Fruit fly (Drosophila melanogaster): ENCODE measurements around the gene CG44362.

The CG44362 gene

dm6 chr3L:11369778-11370684, 27.3 kb upstream of the CG44362 start (continued):
- TF ChIP-seq pdm3 (GFP tag; optimal IDR thresholded peaks at IDR 0.05): peak; percentile 76
- peak; percentile 64 for TF ChIP-seq CG7368 (GFP tag; optimal IDR thresholded peaks at IDR 0.05)
- TF ChIP-seq Hr4 (GFP tag; optimal IDR thresholded peaks at IDR 0.05): peak; percentile 63
- peak; percentile 27 for TF ChIP-seq CG31627 (GFP tag; optimal IDR thresholded peaks at IDR 0.05)
- TF ChIP-seq vri (GFP tag; optimal IDR thresholded peaks at IDR 0.05): peak; percentile 38
- peak; percentile 61 for TF ChIP-seq CG8319 (GFP tag; optimal IDR thresholded peaks at IDR 0.05)
- peak; percentile 91 for TF ChIP-seq CG3032 (tag; optimal IDR thresholded peaks at IDR 0.05)
- TF ChIP-seq fkh (GFP tag; optimal IDR thresholded peaks at IDR 0.05): no peak
- TF ChIP-seq eg (GFP tag; IDR thresholded peaks at IDR 0.05): peak; percentile 76
- peak; percentile 64 for TF ChIP-seq Blimp-1 (GFP tag; optimal IDR thresholded peaks at IDR 0.05)
- TF ChIP-seq CG9139 (GFP tag; optimal IDR thresholded peaks at IDR 0.05): peak; percentile 28
- peak; percentile 81 for TF ChIP-seq CG15336 (GFP tag; IDR thresholded peaks at IDR 0.05)
- peak; percentile 57 for TF ChIP-seq lz (GFP tag; optimal IDR thresholded peaks at IDR 0.05)
- TF ChIP-seq achi (GFP tag; optimal IDR thresholded peaks at IDR 0.05): peak; percentile 75
- peak; percentile 84 for TF ChIP-seq CG8119 (GFP tag; IDR thresholded peaks at IDR 0.05)
- TF ChIP-seq fd59A (GFP tag; optimal IDR thresholded peaks at IDR 0.05): peak; percentile 81
- peak; percentile 70 for TF ChIP-seq CG34406 (GFP tag; optimal IDR thresholded peaks at IDR 0.05)
- TF ChIP-seq spab (GFP tag; optimal IDR thresholded peaks at IDR 0.05): peak; percentile 88
- TF ChIP-seq CG4318 (GFP tag; optimal IDR thresholded peaks at IDR 0.05): peak; percentile 35
- TF ChIP-seq Eip75B (GFP tag; optimal IDR thresholded peaks at IDR 0.05): peak; percentile 65
- TF ChIP-seq CG10669 (GFP tag; optimal IDR thresholded peaks at IDR 0.05): peak; percentile 88
- peak; percentile 66 for TF ChIP-seq Sox14 (GFP tag; optimal IDR thresholded peaks at IDR 0.05)
- peak; percentile 16 for TF ChIP-seq Hr39 (GFP tag; optimal IDR thresholded peaks at IDR 0.05)
- peak; percentile 91 for TF ChIP-seq Ets96B (tag; optimal IDR thresholded peaks at IDR 0.05)
- peak; percentile 47 for TF ChIP-seq Sox102F (GFP tag; optimal IDR thresholded peaks at IDR 0.05)
- peak; percentile 72 for TF ChIP-seq topi (GFP tag; optimal IDR thresholded peaks at IDR 0.05)
- TF ChIP-seq CG16779 (tag; optimal IDR thresholded peaks at IDR 0.05): peak; percentile 55
- TF ChIP-seq cyc (GFP tag; optimal IDR thresholded peaks at IDR 0.05): peak; percentile 67
- TF ChIP-seq CG32006 (GFP tag; optimal IDR thresholded peaks at IDR 0.05): peak; percentile 78
- TF ChIP-seq CG8632 (GFP tag; optimal IDR thresholded peaks at IDR 0.05): peak; percentile 78
- TF ChIP-seq CG11294 (GFP tag; IDR thresholded peaks at IDR 0.05): peak; percentile 63; the same call in 1 of the 2 replicates
- TF ChIP-seq Ets21C (GFP tag; optimal IDR thresholded peaks at IDR 0.05): peak; percentile 29
- peak; percentile 94 for TF ChIP-seq Eip78C (GFP tag)
- TF ChIP-seq OdsH (GFP tag; optimal IDR thresholded peaks at IDR 0.05): peak; percentile 70
- peak; percentile 74 for TF ChIP-seq acj6 (GFP tag; optimal IDR thresholded peaks at IDR 0.05)
- peak; percentile 64 for TF ChIP-seq CG1621 (tag; optimal IDR thresholded peaks at IDR 0.05)
- peak; percentile 70 for TF ChIP-seq Lpt (GFP tag; optimal IDR thresholded peaks at IDR 0.05)
- TF ChIP-seq CG6854 (GFP tag; optimal IDR thresholded peaks at IDR 0.05): peak; percentile 46
- TF ChIP-seq CG10631 (GFP tag; optimal IDR thresholded peaks at IDR 0.05): peak; percentile 84

dm6 chr3L:11371342-11371741, 26.0 kb upstream of the CG44362 start:
- TF ChIP-seq Eip78C (GFP tag): peak; percentile 49
- TF ChIP-seq CG6276 (GFP tag; optimal IDR thresholded peaks at IDR 0.05): no peak
- TF ChIP-seq Gug (GFP tag; IDR thresholded peaks at IDR 0.05): no peak
- TF ChIP-seq fd59A (GFP tag; optimal IDR thresholded peaks at IDR 0.05): no peak
- no peak for TF ChIP-seq CG7368 (GFP tag; optimal IDR thresholded peaks at IDR 0.05)
- TF ChIP-seq eg (GFP tag; IDR thresholded peaks at IDR 0.05): no peak
- peak; percentile 34 to 99 for TF ChIP-seq ss (GFP tag; optimal IDR thresholded peaks at IDR 0.05)
- TF ChIP-seq Hr4 (GFP tag; optimal IDR thresholded peaks at IDR 0.05): no peak
- peak; percentile 21 for TF ChIP-seq CG1621 (tag; optimal IDR thresholded peaks at IDR 0.05)
- TF ChIP-seq CG3032 (tag; optimal IDR thresholded peaks at IDR 0.05): no peak
- no peak for TF ChIP-seq Lpt (GFP tag; optimal IDR thresholded peaks at IDR 0.05)
- no peak for TF ChIP-seq Eip75B (GFP tag; optimal IDR thresholded peaks at IDR 0.05)
- TF ChIP-seq esn (GFP tag; optimal IDR thresholded peaks at IDR 0.05): no peak
- TF ChIP-seq Sox14 (GFP tag; optimal IDR thresholded peaks at IDR 0.05): no peak
- no peak for TF ChIP-seq topi (GFP tag; optimal IDR thresholded peaks at IDR 0.05)
- peak; percentile 4 for TF ChIP-seq CG6808 (GFP tag; optimal IDR thresholded peaks at IDR 0.05)
- TF ChIP-seq CG6163 (GFP tag; IDR thresholded peaks at IDR 0.05): 0 out of 3 replicates have a peak, but pooled peaks have one; percentile 0
- TF ChIP-seq Met (GFP tag; optimal IDR thresholded peaks at IDR 0.05): no peak
- TF ChIP-seq svp (GFP tag): peak; percentile 31
- no peak for TF ChIP-seq Blimp-1 (GFP tag; optimal IDR thresholded peaks at IDR 0.05)
